Worm (Caenorhabditis elegans) whole organism, dauer: ENCODE results near the gene mrpl-37.

Experiments
- unc-62 ChIP-seq: sonication (generic microtip); optimal IDR thresholded peaks from 2 replicates; lab custom pipeline; 2017; ENCODE audit warnings: missing biosample characterization, missing genetic modification reagents, missing genetic modification characterization

Gene mrpl-37

DNA sequence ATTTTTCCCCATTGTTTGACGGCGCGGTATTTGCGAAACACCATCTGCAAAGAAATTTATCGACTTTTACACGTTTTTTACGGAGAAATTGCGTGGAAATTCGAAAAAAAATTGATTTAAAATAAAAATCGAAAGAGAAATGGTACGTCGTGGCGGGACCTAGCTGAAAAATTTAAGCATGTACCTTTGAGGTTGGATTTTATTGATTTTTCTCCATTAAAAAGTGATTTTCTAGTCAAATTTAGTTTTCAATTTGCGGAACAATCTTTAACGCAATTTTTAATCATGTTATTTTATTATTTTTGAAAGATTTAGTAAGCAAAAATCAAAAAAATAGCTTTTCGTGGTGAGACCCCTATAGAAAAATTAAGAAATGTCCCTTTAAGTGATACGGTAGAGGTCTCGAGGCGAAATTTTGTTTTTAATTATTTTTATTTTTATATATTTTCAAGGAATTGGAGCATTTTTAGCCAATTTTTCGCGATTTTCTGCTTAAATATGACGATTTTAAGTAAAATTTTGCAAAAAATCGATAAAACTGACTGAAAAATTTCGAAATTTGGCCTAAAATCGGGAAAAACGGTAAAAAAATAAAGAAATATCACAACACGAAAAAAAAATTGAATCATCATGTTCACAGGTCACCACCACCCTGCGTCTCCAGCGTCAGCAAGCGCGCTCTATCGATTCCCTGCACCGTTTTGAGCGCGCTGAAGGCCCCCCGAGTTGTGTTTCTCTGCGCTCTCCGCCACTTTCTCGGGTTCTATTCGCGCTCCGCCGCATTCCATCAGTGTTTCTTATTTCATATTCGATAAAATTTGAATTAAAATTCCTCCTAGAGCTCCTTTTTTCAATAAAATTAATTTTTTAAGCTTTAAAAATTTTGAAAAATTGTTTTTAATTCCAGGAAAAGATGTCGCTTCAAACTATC lies at the start of gene mrpl-37, which contains the start of gene lin-38:
mrpl-37 (minus strand) TSS at position 51 of the 931 bp plus-strand sequence.
lin-38 (plus strand) TSS at position 908 of the 931 bp plus-strand sequence.
- TF ChIP-seq unc-62 (GFP tag; lab: Kevin White, UChicago) = no peak

ce11 chrII:13624330-13624729 lies 49.5 kb upstream of the mrpl-37 start, which contains the start of gene gst-16:
TSS of gene gst-16 (minus strand) at chrII:13624440.
- no peak for TF ChIP-seq unc-62 (GFP tag; lab: Kevin White, UChicago)

ce11 chrII:13617808-13618207 lies 42.9 kb upstream of the mrpl-37 start, which contains the start of gene gst-12:
TSS of gene gst-12 (minus strand) at chrII:13618061.
- TF ChIP-seq unc-62 (GFP tag; lab: Kevin White, UChicago) = no peak

- TF ChIP-seq unc-62 (GFP tag; lab: Kevin White, UChicago) = no peak
These were observed 41.1 kb upstream of the mrpl-37 start, which contains the start of gene gst-14 for ce11 chrII:13616000-13616399. TSS of gene gst-14 (minus strand) at chrII:13616100.

DNA sequence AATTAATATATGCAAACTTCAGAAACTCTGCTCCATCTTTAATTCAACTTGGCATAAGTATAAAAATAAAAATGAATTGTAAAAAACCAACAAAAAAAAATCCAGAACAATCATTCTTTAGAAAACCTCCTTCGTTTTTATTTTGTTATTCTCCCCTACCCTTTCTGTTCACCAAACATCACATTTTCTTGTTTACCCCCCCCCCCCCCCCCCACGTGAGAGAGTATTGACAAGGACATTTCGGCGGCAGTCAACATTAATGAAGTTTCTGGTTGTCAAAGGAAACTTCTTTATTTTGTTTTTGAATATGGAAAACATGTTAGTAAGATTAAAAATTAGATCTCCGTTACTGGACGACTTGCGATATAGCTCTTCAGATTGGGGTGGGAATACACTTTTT lies 39.6 kb upstream of the mrpl-37 start:
- TF ChIP-seq unc-62 (GFP tag; lab: Kevin White, UChicago) = no peak

- TF ChIP-seq unc-62 (GFP tag; lab: Kevin White, UChicago) = no peak
These were observed 38.2 kb upstream of the mrpl-37 start, which contains the start of gene gst-15 for ce11 chrII:13613096-13613495. TSS of gene gst-15 (minus strand) at chrII:13613196.

ce11 chrII:13611186-13611585 lies 36.3 kb upstream of the mrpl-37 start, which contains the start of gene gst-24:
TSS of gene gst-24 (minus strand) at chrII:13611366.
- TF ChIP-seq unc-62 (GFP tag; lab: Kevin White, UChicago) = no peak

- no peak for TF ChIP-seq unc-62 (GFP tag; lab: Kevin White, UChicago)
These were observed 34.8 kb upstream of the mrpl-37 start, which contains the start of gene gst-20 for ce11 chrII:13609655-13610054. TSS of gene gst-20 (minus strand) at chrII:13609824.

ce11 chrII:13600904-13601303 lies 26.0 kb upstream of the mrpl-37 start, which contains the start of gene csp-1:
TSS of gene csp-1 (plus strand) at chrII:13601204.
- TF ChIP-seq unc-62 (GFP tag; lab: Kevin White, UChicago) = no peak

DNA sequence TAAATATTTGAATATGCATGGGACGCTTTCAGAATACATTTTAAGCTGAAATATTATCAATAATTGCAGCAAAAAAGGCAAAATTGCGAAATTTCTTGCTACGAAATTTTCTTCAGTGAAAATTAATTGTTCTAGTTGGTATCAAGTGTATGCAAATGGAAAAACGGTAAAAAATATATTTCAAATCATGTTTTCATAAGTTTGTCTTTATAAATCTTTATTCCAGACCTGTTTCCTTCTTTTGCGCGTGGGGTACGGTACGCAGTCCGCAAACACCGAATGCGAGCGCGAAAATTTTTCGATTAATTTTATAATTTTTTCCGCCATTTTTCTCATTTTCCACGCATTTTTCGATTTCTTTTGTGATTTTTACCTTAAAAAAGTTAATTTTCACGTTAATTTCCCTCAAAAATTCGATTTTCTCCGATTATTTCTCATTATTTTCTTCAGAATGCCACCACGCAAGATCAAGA lies 21.7 kb upstream of the mrpl-37 start, which contains the start of the genes fbxc-23 and csc-1:
fbxc-23 (minus strand) TSS at position 51 of the 473 bp plus-strand sequence.
csc-1 (plus strand) TSS at position 451 of the 473 bp plus-strand sequence.
- TF ChIP-seq unc-62 (GFP tag; lab: Kevin White, UChicago) = no peak

- TF ChIP-seq unc-62 (GFP tag; lab: Kevin White, UChicago) = no peak
These were observed 20.4 kb upstream of the mrpl-37 start for ce11 chrII:13595279-13595678.

DNA sequence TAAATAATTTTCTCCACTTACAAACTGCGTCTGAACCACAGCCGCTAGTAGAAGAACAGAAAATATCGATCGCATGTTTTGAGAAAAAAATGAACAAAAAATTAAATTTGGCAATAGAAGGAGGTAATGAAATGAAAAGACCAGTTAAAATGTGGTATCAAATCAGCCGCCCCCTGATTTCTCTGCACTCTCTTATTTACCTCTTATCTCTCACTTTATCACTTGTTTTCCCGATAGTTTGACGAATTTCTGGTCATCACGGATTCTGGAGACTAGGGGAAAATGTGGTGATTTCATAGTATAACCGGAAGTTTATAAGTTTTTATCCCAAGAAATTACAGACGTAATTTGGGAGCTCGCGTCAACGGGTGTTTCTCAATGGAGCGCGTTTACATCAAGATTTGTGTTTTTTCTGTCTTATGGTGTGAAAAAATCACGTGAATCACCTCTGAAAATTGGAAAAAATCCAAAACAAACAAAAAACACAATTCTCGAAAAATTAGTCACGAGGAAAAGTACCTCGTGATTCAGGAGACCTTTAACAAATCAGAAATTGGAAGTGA lies 18.9 kb upstream of the mrpl-37 start, which contains the start of gene clec-146:
clec-146 (minus strand) TSS at position 116 of the 563 bp plus-strand sequence.
- no peak for TF ChIP-seq unc-62 (GFP tag; lab: Kevin White, UChicago)

DNA sequence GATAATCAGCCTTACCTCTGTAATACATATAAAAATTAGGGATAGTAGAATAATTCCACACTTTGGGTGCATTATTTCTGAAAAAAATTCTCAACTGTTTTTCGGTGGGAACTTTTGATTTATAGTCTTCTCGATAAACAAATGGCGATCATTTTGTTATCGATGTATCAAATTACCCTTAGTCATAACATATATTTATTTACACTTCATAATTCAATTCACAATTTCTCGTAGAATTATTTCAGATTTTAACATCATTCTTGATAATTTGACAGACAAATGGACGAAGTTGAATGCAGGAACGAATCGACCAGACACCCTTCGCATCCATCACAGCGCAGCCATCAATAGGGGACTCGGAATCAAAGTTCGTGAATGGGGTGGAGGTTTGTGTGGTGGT lies 15.6 kb upstream of the mrpl-37 start, which contains the start of gene clec-145:
clec-145 (minus strand) TSS at position 101 of the 400 bp plus-strand sequence.
- TF ChIP-seq unc-62 (GFP tag; lab: Kevin White, UChicago) = no peak

DNA sequence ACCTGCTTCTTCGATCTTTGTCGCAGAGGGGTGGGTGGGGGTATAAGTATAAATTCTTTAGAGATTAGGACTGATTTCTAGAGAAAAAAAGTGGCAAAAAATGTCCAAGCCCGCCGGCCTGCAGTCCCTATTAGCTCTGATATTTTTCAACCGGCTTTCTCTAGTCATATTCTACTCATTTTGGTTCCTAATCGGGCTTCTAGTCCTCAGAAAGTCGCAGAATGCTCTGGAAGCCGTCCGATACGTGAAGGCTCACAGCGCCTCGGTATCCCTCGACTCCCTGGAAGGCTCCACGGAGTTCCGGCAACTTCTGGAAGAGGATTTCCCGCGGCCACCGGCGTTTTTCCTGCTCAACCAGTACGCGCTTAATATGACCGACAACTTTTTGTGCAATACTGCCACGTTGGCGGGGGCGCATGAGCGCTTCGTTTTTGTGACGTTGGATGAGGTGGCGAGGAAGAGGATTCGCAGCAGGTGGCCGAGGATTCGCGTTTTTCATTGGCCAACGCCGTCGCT lies 10.8 kb upstream of the mrpl-37 start, which contains the start of gene Y48E1B.8:
Y48E1B.8 (plus strand) TSS at position 51 of the 516 bp plus-strand sequence.
- TF ChIP-seq unc-62 (GFP tag; lab: Kevin White, UChicago) = no peak

ce11 chrII:13574395-13574794 lies 473 bp downstream of the mrpl-37 start:
- no peak for TF ChIP-seq unc-62 (GFP tag; lab: Kevin White, UChicago)
